Worm (Caenorhabditis elegans): ENCODE results near the gene C09B9.2.

C09B9.2 gene

DNA sequence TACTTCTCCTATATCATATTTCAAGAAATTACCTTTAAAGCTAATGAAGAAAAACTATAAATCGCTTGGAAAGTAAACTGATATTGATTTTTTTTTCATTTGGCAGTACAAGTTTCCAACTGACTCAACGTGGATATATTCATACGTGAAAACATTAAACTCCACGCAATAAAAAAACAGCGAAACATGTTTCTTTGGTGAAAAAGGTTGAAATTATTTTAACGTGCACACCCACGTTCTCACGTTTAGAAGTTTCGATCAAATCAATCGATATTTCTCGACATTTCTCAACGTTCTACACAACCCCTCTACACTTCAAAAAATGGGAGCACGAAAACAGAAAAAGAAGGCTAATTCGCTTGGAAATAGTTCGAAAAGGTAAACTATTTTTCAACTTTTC lies at the start of gene C09B9.2, which contains the start of gene best-6:
Gene C09B9.2, plus strand, starts transcription at position 314 of the 400 bp plus-strand sequence.
Gene best-6, minus strand, starts transcription at position 101 of the 400 bp plus-strand sequence.
- TF ChIP-seq unc-39 (tag; optimal IDR thresholded peaks at IDR 0.05), result no peak
- no peak for TF ChIP-seq nhr-11 (tag; optimal IDR thresholded peaks at IDR 0.05)
- no peak for TF ChIP-seq nhr-76 (tag; optimal IDR thresholded peaks at IDR 0.05)
- no peak for TF ChIP-seq nfya-1 (tag; optimal IDR thresholded peaks at IDR 0.05; ENCODE audit: insufficient read depth)
- no peak for TF ChIP-seq jun-1 (tag; optimal IDR thresholded peaks at IDR 0.05)
- TF ChIP-seq skn-1 (tag; optimal IDR thresholded peaks at IDR 0.05), result no peak
- no peak for TF ChIP-seq fkh-10 (GFP tag; optimal IDR thresholded peaks at IDR 0.05)
- no peak for TF ChIP-seq pha-4 (tag; optimal IDR thresholded peaks at IDR 0.05)
- TF ChIP-seq fkh-2 (tag; optimal IDR thresholded peaks at IDR 0.05), result no peak
- TF ChIP-seq ceh-16 (tag; optimal IDR thresholded peaks at IDR 0.05), result no peak
- no peak for TF ChIP-seq ztf-11 (tag; optimal IDR thresholded peaks at IDR 0.05)
- no peak for TF ChIP-seq nhr-23 (tag; optimal IDR thresholded peaks at IDR 0.05)
- no peak for TF ChIP-seq lsy-12 (tag; optimal IDR thresholded peaks at IDR 0.05)
- TF ChIP-seq ama-1 (optimal IDR thresholded peaks at IDR 0.05), result no peak

DNA sequence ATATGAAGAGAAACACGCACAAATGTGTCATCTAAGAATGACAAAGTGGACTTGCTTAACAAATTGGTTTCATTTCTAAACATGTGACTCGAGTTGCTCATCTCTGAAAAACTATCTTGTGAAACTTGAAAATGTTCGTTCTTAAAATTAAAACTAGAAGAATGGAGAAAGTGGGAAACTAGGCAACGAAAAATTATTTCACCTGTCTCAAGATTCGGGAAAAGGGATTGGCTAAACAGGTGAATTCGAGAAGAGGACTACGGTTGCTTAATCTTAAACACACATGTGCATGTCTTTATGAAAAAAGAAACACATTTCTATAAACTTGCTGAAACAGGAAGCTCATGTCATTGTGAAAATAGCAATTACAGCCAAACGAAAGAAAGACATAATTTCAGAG lies 48.1 kb upstream of the C09B9.2 start, which contains the start of gene srz-24:
Gene srz-24, minus strand, starts transcription at position 101 of the 400 bp plus-strand sequence.
- TF ChIP-seq nhr-12 (tag; optimal IDR thresholded peaks at IDR 0.05) (no peak), ceh-16 (tag; optimal IDR thresholded peaks at IDR 0.05) (no peak), lin-15B (tag; optimal IDR thresholded peaks at IDR 0.05) (no peak), nhr-237 (tag; optimal IDR thresholded peaks at IDR 0.05) (no peak), nhr-28 (tag; optimal IDR thresholded peaks at IDR 0.05) (no peak), fkh-10 (GFP tag; optimal IDR thresholded peaks at IDR 0.05) (no peak), elt-2 (tag; optimal IDR thresholded peaks at IDR 0.05) (no peak), ceh-82 (tag; optimal IDR thresholded peaks at IDR 0.05) (no peak), tbx-2 (tag; optimal IDR thresholded peaks at IDR 0.05) (no peak), nhr-23 (tag; optimal IDR thresholded peaks at IDR 0.05) (no peak), snpc-4 (tag; optimal IDR thresholded peaks at IDR 0.05) (no peak), skn-1 (tag; optimal IDR thresholded peaks at IDR 0.05) (no peak), unc-62 (GFP tag; optimal IDR thresholded peaks at IDR 0.05) (no peak), lin-39 (tag; optimal IDR thresholded peaks at IDR 0.05) (no peak), ceh-9 (tag; optimal IDR thresholded peaks at IDR 0.05) (no peak), aly-2 (tag; optimal IDR thresholded peaks at IDR 0.05) (no peak), mml-1 (tag; optimal IDR thresholded peaks at IDR 0.05) (no peak)

DNA sequence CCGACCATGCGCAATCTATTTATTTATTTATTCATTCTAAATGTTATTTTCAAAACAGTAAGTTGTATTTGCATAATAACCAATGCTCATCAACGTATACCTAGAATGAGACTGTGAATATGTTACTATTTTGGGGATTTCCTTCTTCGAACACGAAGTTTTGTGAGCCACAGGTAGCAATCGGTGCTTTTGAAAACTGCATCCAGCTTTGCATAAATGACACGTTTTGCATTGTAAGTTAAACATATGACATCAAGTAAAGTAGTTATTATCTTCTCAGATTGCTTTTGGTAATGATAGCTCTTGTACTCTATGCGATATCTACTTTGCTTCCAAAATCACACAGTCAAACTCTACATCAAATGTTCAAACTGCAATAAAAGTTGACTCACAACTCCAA lies 46.6 kb upstream of the C09B9.2 start, which contains the start of gene E03H12.4:
Gene E03H12.4, plus strand, starts transcription at position 120 of the 400 bp plus-strand sequence.
- TF ChIP-seq snpc-4 (tag; optimal IDR thresholded peaks at IDR 0.05), result no peak
- TF ChIP-seq egl-27 (tag; optimal IDR thresholded peaks at IDR 0.05), result no peak

DNA sequence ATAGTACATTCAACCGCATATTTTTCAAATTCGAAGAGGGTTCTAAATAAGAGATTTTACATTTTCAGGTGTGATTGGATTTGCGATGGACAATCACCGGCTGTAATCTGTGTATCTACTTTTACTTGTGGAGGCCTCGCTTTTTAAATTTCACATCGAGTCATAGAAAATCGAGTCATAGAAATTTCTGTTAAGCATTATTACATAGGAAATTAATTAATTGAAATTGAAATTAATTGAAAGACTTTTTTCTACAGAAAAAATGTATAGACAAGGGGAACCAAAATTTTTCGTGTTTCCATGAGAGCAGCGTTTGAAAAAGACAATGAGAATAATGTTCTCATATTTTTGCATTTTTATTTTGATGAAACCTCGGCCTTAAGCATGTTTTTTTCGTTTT lies 45.3 kb upstream of the C09B9.2 start, which contains the start of gene clec-176:
Gene clec-176, plus strand, starts transcription at position 301 of the 400 bp plus-strand sequence.
- no peak for TF ChIP-seq fkh-2 (tag; optimal IDR thresholded peaks at IDR 0.05)

DNA sequence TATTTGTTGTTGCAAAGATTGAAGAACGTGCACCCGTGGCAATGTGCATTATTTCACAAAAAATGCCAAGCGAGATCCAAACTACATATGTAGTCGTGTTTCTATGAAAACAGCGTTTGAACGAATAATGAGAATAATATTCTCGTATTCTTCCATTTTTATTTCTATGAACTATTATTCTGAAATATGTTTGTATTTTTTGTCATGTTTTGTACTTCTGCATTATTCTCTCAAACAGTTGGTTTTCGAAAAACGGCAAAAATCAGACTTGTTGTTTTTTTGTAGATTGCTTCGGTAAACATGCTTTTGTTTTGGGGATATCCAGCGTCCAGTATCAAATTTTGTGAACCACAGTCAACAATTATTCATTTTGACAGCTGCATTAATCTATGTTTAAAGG lies 42.8 kb upstream of the C09B9.2 start, which contains the start of gene clec-177:
Gene clec-177, plus strand, starts transcription at position 301 of the 400 bp plus-strand sequence.
- no peak for TF ChIP-seq ceh-16 (tag; optimal IDR thresholded peaks at IDR 0.05)
- no peak for TF ChIP-seq mdl-1 (tag; optimal IDR thresholded peaks at IDR 0.05)
- no peak for TF ChIP-seq nhr-77 (tag; optimal IDR thresholded peaks at IDR 0.05)
- no peak for TF ChIP-seq egl-5 (tag; optimal IDR thresholded peaks at IDR 0.05)
- TF ChIP-seq tbx-2 (tag; optimal IDR thresholded peaks at IDR 0.05), result no peak
- TF ChIP-seq nhr-25 (tag; optimal IDR thresholded peaks at IDR 0.05), result no peak
- no peak for TF ChIP-seq nhr-43 (tag; optimal IDR thresholded peaks at IDR 0.05; ENCODE audit: poor library complexity, severe bottlenecking)
- TF ChIP-seq R02D3.7 (tag; optimal IDR thresholded peaks at IDR 0.05), result no peak
- TF ChIP-seq ztf-11 (tag; optimal IDR thresholded peaks at IDR 0.05), result no peak
- TF ChIP-seq unc-62 (GFP tag; optimal IDR thresholded peaks at IDR 0.05), result no peak
- no peak for TF ChIP-seq fkh-2 (tag; optimal IDR thresholded peaks at IDR 0.05)
- TF ChIP-seq lin-39 (tag; optimal IDR thresholded peaks at IDR 0.05), result no peak
- no peak for TF ChIP-seq elt-1 (tag; optimal IDR thresholded peaks at IDR 0.05)
- no peak for TF ChIP-seq nhr-76 (tag; optimal IDR thresholded peaks at IDR 0.05)
- no peak for TF ChIP-seq ceh-82 (tag; optimal IDR thresholded peaks at IDR 0.05)
- TF ChIP-seq nhr-23 (tag; optimal IDR thresholded peaks at IDR 0.05), result no peak
- no peak for TF ChIP-seq nfya-1 (tag; optimal IDR thresholded peaks at IDR 0.05; ENCODE audit: insufficient read depth)
